Worm (Caenorhabditis elegans) whole organism, mixed stage, embryonic: ENCODE results near the gene irld-44.

Experiments used
- elt-3 ChIP-seq: fragments of 150-350 bp; optimal IDR thresholded peaks from 2 replicates; lab custom pipeline; 2014; ENCODE audit warnings: missing biosample characterization, missing genetic modification characterization
- unc-62 ChIP-seq: fragments of 150-350 bp; optimal IDR thresholded peaks from 2 replicates; lab custom pipeline; 2014; ENCODE audit warnings: missing biosample characterization, missing genetic modification reagents, missing genetic modification characterization
- ztf-11 ChIP-seq: fragments of 150-350 bp; optimal IDR thresholded peaks from 2 replicates; lab custom pipeline; 2014; ENCODE audit warnings: missing biosample characterization, missing genetic modification characterization

ce11 chrV:1678228-1678627, 27.1 kb downstream of the irld-44 start, which contains the start of gene srw-98:
- TF ChIP-seq elt-3 (tag; lab: Kevin White, UChicago) (no peak), ztf-11 (tag; lab: Kevin White, UChicago) (no peak), unc-62 (GFP tag; lab: Kevin White, UChicago) (no peak)
